Fruit fly (Drosophila melanogaster) whole organism, embryonic: ENCODE results near the gene Gel.

Source experiments
- Atf-2 ChIP-seq: fragments of 200-800 bp; sonication (Bioruptor generic); optimal IDR thresholded peaks from 2 replicates; lab custom pipeline; 2016; ENCODE audit warnings: missing biosample characterization, missing genetic modification characterization
- Blimp-1 ChIP-seq: fragments of 200-800 bp; sonication (Bioruptor generic); optimal IDR thresholded peaks from 3 replicates; lab custom pipeline; 2018; ENCODE audit warnings: missing biosample characterization, missing genetic modification characterization, mild to moderate bottlenecking, moderate library complexity, missing genetic modification reagents
- CG10543 ChIP-seq: fragments of 200-800 bp; sonication (Bioruptor generic); optimal IDR thresholded peaks from 3 replicates; lab custom pipeline; 2017; ENCODE audit warnings: missing biosample characterization, mild to moderate bottlenecking, missing genetic modification characterization, moderate library complexity
- CG10654 ChIP-seq: fragments of 200-800 bp; sonication (Bioruptor generic); optimal IDR thresholded peaks from 2 replicates; lab custom pipeline; 2016; ENCODE audit warnings: missing biosample characterization, missing genetic modification characterization
- CG13894 ChIP-seq: fragments of 200-800 bp; sonication (Bioruptor generic); optimal IDR thresholded peaks from 3 replicates; lab custom pipeline; 2018; ENCODE audit warnings: missing biosample characterization, mild to moderate bottlenecking, missing genetic modification characterization, moderate library complexity
- CG15479 ChIP-seq: fragments of 200-800 bp; sonication (Bioruptor generic); optimal IDR thresholded peaks from 3 replicates; lab custom pipeline; 2019; ENCODE audit warnings: missing biosample characterization, mild to moderate bottlenecking, missing genetic modification characterization, moderate library complexity
- CG17186 ChIP-seq: fragments of 200-800 bp; sonication (Bioruptor generic); optimal IDR thresholded peaks from 3 replicates; lab custom pipeline; 2017; ENCODE audit warnings: missing biosample characterization, missing genetic modification reagents, missing genetic modification characterization
- CG17359 ChIP-seq: fragments of 200-800 bp; sonication (Bioruptor generic); optimal IDR thresholded peaks from 3 replicates; lab custom pipeline; 2018; ENCODE audit warnings: missing biosample characterization, mild to moderate bottlenecking, missing genetic modification characterization, moderate library complexity
- CG2120 ChIP-seq: fragments of 200-800 bp; sonication (Bioruptor generic); optimal IDR thresholded peaks from 3 replicates; lab custom pipeline; 2016; ENCODE audit warnings: missing biosample characterization, missing genetic modification characterization
- CG2889 ChIP-seq: fragments of 200-800 bp; sonication (Bioruptor generic); IDR thresholded peaks from 3 replicates; pipeline ENCODE4 v1.3.6; 2022; ENCODE audit warnings: missing biosample characterization, missing genetic modification characterization
- CG32532 ChIP-seq: fragments of 200-800 bp; sonication (Bioruptor generic); IDR thresholded peaks from 2 replicates; pipeline ENCODE4 v1.3.6; 2022; ENCODE audit warnings: missing biosample characterization, missing genetic modification characterization
- CG3281 ChIP-seq: fragments of 200-800 bp; sonication (Bioruptor generic); optimal IDR thresholded peaks from 3 replicates; lab custom pipeline; 2017; ENCODE audit warnings: missing biosample characterization, mild to moderate bottlenecking, missing genetic modification characterization
- CG34224 ChIP-seq: fragments of 200-800 bp; sonication (Bioruptor generic); IDR thresholded peaks from 3 replicates; pipeline ENCODE4 v1.3.6; 2022; ENCODE audit warnings: missing biosample characterization, missing genetic modification characterization; ENCODE audit not compliant: partially characterized antibody
- CG3995 ChIP-seq: fragments of 200-800 bp; sonication (Bioruptor generic); optimal IDR thresholded peaks from 3 replicates; lab custom pipeline; 2016; ENCODE audit warnings: missing biosample characterization, missing genetic modification characterization
- CG4424 ChIP-seq: fragments of 200-800 bp; sonication (Bioruptor generic); optimal IDR thresholded peaks from 3 replicates; lab custom pipeline; 2016; ENCODE audit warnings: missing biosample characterization, missing genetic modification characterization
- CG6175 ChIP-seq: fragments of 200-800 bp; sonication (Bioruptor generic); IDR thresholded peaks from 3 replicates; pipeline ENCODE4 v1.3.6; 2022; ENCODE audit warnings: missing biosample characterization, missing genetic modification characterization
- CG6683 ChIP-seq: fragments of 200-800 bp; sonication (Bioruptor generic); optimal IDR thresholded peaks from 2 replicates; lab custom pipeline; 2017; ENCODE audit warnings: missing biosample characterization, mild to moderate bottlenecking, missing genetic modification characterization, missing genetic modification reagents
- CG7372 ChIP-seq: fragments of 200-800 bp; sonication (Bioruptor generic); IDR thresholded peaks from 2 replicates; pipeline ENCODE4 v1.3.6; 2022; ENCODE audit warnings: missing biosample characterization, missing genetic modification characterization
- CG7928 ChIP-seq: fragments of 200-800 bp; sonication (Bioruptor generic); optimal IDR thresholded peaks from 2 replicates; lab custom pipeline; 2017; ENCODE audit warnings: missing biosample characterization, mild to moderate bottlenecking, missing genetic modification characterization
- CG7987 ChIP-seq: fragments of 200-800 bp; sonication (Bioruptor generic); optimal IDR thresholded peaks from 2 replicates; lab custom pipeline; 2018; ENCODE audit warnings: missing biosample characterization, mild to moderate bottlenecking, missing genetic modification characterization, moderate library complexity
- CG8290 ChIP-seq, 3 experiments: fragments of 200-800 bp; sonication (Bioruptor generic); optimal IDR thresholded peaks; 2 replicates each; lab custom pipeline; 2016 to 2019; ENCODE audit warnings: missing biosample characterization in 3 of 3, missing genetic modification characterization in 3 of 3, mild to moderate bottlenecking in 2 of 3, moderate library complexity in 1 of 3
- CG8765 ChIP-seq: fragments of 200-800 bp; sonication (Bioruptor generic); IDR thresholded peaks from 2 replicates; pipeline ENCODE4 v1.3.6; 2022; ENCODE audit warnings: missing biosample characterization, missing genetic modification characterization
- CG9876 ChIP-seq: fragments of 200-800 bp; sonication (Bioruptor generic); optimal IDR thresholded peaks from 2 replicates; lab custom pipeline; 2016; ENCODE audit warnings: missing biosample characterization, missing genetic modification characterization
- CG9932 ChIP-seq: fragments of 200-800 bp; sonication (Bioruptor generic); IDR thresholded peaks from 2 replicates; pipeline ENCODE4 v1.3.6; 2022; ENCODE audit warnings: missing biosample characterization, missing genetic modification characterization
- Deaf1 ChIP-seq: fragments of 200-800 bp; optimal IDR thresholded peaks from 3 replicates; lab custom pipeline; 2019; ENCODE audit warnings: missing biosample characterization, mild to moderate bottlenecking, missing genetic modification characterization, moderate library complexity
- E2f2 ChIP-seq: fragments of 200-800 bp; sonication (Bioruptor generic); IDR thresholded peaks from 2 replicates; pipeline ENCODE4 v1.3.6; 2022; ENCODE audit warnings: missing biosample characterization, missing genetic modification characterization
- Gug ChIP-seq: fragments of 200-800 bp; sonication (Bioruptor generic); IDR thresholded peaks from 4 replicates; pipeline ENCODE4 v1.3.6; 2022; ENCODE audit warnings: missing biosample characterization, missing genetic modification characterization
- Hr78 ChIP-seq, 2 experiments: fragments of 200-800 bp in 1 of 2; fragments of >200 bp in 1 of 2; sonication (Bioruptor generic) in 1 of 2; optimal IDR thresholded peaks; 2 replicates each; lab custom pipeline; 2017 to 2019; ENCODE audit warnings: missing biosample characterization in 2 of 2, missing genetic modification characterization in 2 of 2, mild to moderate bottlenecking in 1 of 2, moderate library complexity in 1 of 2
- Med ChIP-seq: fragments of 200-800 bp; sonication (Bioruptor generic); peaks from one replicate; lab custom pipeline; 2016; ENCODE audit warnings: missing biosample characterization, missing genetic modification characterization, mild to moderate bottlenecking, inconsistent platforms, moderate library complexity
- NC2α ChIP-seq: fragments of 200-800 bp; sonication (Bioruptor generic); optimal IDR thresholded peaks from 2 replicates; lab custom pipeline; 2016; ENCODE audit warnings: missing biosample characterization, missing genetic modification characterization
- Pdp1 ChIP-seq, 2 experiments: fragments of 200-800 bp; sonication (Bioruptor generic); optimal IDR thresholded peaks; 3 replicates each; lab custom pipeline; 2016; ENCODE audit warnings: missing biosample characterization in 2 of 2, missing genetic modification characterization in 2 of 2, mild to moderate bottlenecking in 1 of 2, moderate library complexity in 1 of 2
- bsh ChIP-seq, 2 experiments: fragments of 200-800 bp; sonication (Bioruptor generic); optimal IDR thresholded peaks; 2 replicates each; lab custom pipeline; 2017 to 2018; ENCODE audit warnings: mild to moderate bottlenecking in 2 of 2, missing biosample characterization in 2 of 2, missing genetic modification characterization in 2 of 2, moderate library complexity in 1 of 2
- chinmo ChIP-seq: fragments of 200-800 bp; sonication (Bioruptor generic); IDR thresholded peaks from 4 replicates; pipeline ENCODE4 v1.3.6; 2022; ENCODE audit warnings: missing biosample characterization, missing genetic modification characterization; ENCODE audit not compliant: partially characterized antibody
- grn ChIP-seq: fragments of 200-800 bp; sonication (Bioruptor generic); optimal IDR thresholded peaks from 3 replicates; lab custom pipeline; 2017; ENCODE audit warnings: missing biosample characterization, missing genetic modification characterization
- hb ChIP-seq: fragments of 200-800 bp; sonication (Bioruptor generic); IDR thresholded peaks from 3 replicates; pipeline ENCODE4 v1.3.6; 2022; ENCODE audit warnings: missing biosample characterization, missing genetic modification characterization; ENCODE audit not compliant: partially characterized antibody
- insv ChIP-seq, 2 experiments: fragments of 200-800 bp; sonication (Bioruptor generic); optimal IDR thresholded peaks; 3 replicates each; lab custom pipeline; 2016 to 2018; ENCODE audit warnings: missing biosample characterization in 2 of 2, missing genetic modification characterization in 2 of 2
- knrl ChIP-seq: fragments of 200-800 bp; sonication (Bioruptor generic); IDR thresholded peaks from 3 replicates; pipeline ENCODE4 v1.3.6; 2022; ENCODE audit warnings: missing biosample characterization, missing genetic modification characterization; ENCODE audit not compliant: partially characterized antibody
- lab ChIP-seq: fragments of 200-800 bp; sonication (Bioruptor generic); optimal IDR thresholded peaks from 3 replicates; lab custom pipeline; 2017; ENCODE audit warnings: missing biosample characterization, missing genetic modification characterization, mild to moderate bottlenecking, moderate library complexity, missing genetic modification reagents
- lov ChIP-seq, 2 experiments: fragments of 200-800 bp in 1 of 2; fragments of >200 bp in 1 of 2; sonication (Bioruptor generic) in 1 of 2; IDR thresholded peaks in 1 of 2; optimal IDR thresholded peaks in 1 of 2; 2 replicates in 1 of 2; 3 replicates in 1 of 2; pipeline versions ENCODE4 v1.3.6 to Lab custom; 2017 to 2022; ENCODE audit warnings: missing biosample characterization in 1 of 2, missing genetic modification characterization in 1 of 2
- nmo ChIP-seq: fragments of 200-800 bp; sonication (Bioruptor generic); optimal IDR thresholded peaks from 2 replicates; lab custom pipeline; 2018; ENCODE audit warnings: missing biosample characterization, mild to moderate bottlenecking, missing genetic modification characterization, moderate library complexity
- odd ChIP-seq: fragments of 200-800 bp; sonication (Bioruptor generic); optimal IDR thresholded peaks from 2 replicates; lab custom pipeline; 2017; ENCODE audit warnings: missing biosample characterization, mild to moderate bottlenecking, missing genetic modification characterization
- so ChIP-seq: fragments of 200-800 bp; sonication (Bioruptor generic); IDR thresholded peaks from 3 replicates; pipeline ENCODE4 v1.3.6; 2022; ENCODE audit warnings: missing biosample characterization, missing genetic modification characterization
- sqz ChIP-seq: fragments of 200-800 bp; sonication (Bioruptor generic); optimal IDR thresholded peaks from 3 replicates; lab custom pipeline; 2018; ENCODE audit warnings: missing biosample characterization, mild to moderate bottlenecking, missing genetic modification characterization
- z ChIP-seq: fragments of 200-800 bp; sonication (Bioruptor generic); IDR thresholded peaks from 3 replicates; pipeline ENCODE4 v1.3.6; 2022; ENCODE audit warnings: missing biosample characterization, missing genetic modification characterization
- zen2 ChIP-seq: fragments of 200-800 bp; sonication (Bioruptor generic); IDR thresholded peaks from 3 replicates; pipeline ENCODE4 v1.3.6; 2022; ENCODE audit warnings: missing biosample characterization, missing genetic modification characterization; ENCODE audit not compliant: partially characterized antibody
- zf30C ChIP-seq: fragments of 200-800 bp; sonication (Bioruptor generic); optimal IDR thresholded peaks from 3 replicates; lab custom pipeline; 2018; ENCODE audit warnings: missing biosample characterization, mild to moderate bottlenecking, missing genetic modification characterization

Gel gene

DNA sequence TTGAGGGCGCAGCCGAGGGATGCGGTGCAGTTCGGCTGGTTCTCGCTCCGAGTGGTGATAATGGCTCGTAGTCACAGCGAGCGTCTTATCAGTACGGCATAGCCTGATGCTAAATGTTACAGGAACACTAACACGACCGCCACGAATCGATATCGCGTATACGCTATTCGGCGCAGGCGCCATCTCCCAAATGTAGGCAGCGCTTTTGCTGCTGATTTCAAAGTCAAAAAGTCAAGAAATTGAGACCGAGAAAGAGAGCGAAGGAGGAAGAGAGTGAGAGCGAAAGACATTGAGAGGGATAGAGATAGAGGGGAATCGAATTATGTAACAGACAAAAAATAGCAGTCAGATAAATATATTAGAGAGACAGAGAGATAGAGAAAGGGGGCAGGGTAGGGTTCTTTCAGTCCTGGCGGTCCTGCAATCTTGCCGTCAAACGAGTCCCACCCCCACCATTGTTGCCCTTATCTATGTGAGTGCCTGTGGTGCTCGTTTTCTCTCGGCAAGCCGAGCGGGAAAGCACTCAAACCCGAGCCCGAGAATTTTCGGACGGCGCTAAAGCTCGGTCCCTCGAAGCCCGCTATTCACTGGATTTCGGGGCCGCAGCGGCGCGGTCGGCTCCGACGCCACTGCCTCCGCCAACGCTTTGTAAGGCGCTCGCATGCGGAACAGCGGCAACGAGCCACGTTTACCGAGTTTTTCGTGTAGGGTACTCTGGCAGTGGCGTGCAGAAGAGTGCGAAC is 46.3 kb downstream of the Gel start (continued):
- TF ChIP-seq hb (GFP tag; lab: Robert Waterston, UW) (no peak), CG32532 (GFP tag; lab: Robert Waterston, UW) (no peak), grn (GFP tag; lab: Kevin White, UChicago) (peak; percentile 16), Deaf1 (tag; lab: Kevin White, UChicago) (peak; percentile 96), CG9876 (GFP tag; lab: Kevin White, UChicago) (no peak), CG3281 (GFP tag; lab: Kevin White, UChicago) (no peak), CG17359 (tag; lab: Kevin White, UChicago) (no peak), Atf-2 (GFP tag; lab: Kevin White, UChicago) (no peak), CG2120 (GFP tag; lab: Kevin White, UChicago) (no peak), CG15479 (GFP tag; lab: Kevin White, UChicago) (no peak), chinmo (GFP tag; lab: Robert Waterston, UW) (0 out of 4 replicates have a peak, but pooled peaks have one; percentile 47), Blimp-1 (GFP tag; lab: Kevin White, UChicago) (no peak), CG34224 (GFP tag; lab: Robert Waterston, UW) (no peak), z (GFP tag; lab: Robert Waterston, UW) (peak; percentile 86), zen2 (0 out of 3 replicates have a peak, but pooled peaks have one; percentile 31), odd (no peak), insv (GFP tag; optimal IDR thresholded peaks at IDR 0.05; lab: Kevin White, UChicago) (no peak), CG8765 (GFP tag; lab: Robert Waterston, UW) (no peak), nmo (GFP tag; lab: Kevin White, UChicago) (no peak), CG10543 (GFP tag; lab: Kevin White, UChicago) (peak; percentile 9), Gug (no peak), CG10654 (GFP tag; lab: Kevin White, UChicago) (no peak), CG3995 (no peak), CG7928 (GFP tag; lab: Kevin White, UChicago) (no peak), knrl (no peak), CG4424 (no peak), CG8290 (GFP tag; optimal IDR thresholded peaks at IDR 0.05; lab: Kevin White, UChicago) (no peak), CG8290 (tag; optimal IDR thresholded peaks at IDR 0.05; lab: Kevin White, UChicago) (peak in 1 of 2 experiments; percentile 38), Pdp1 (GFP tag; optimal IDR thresholded peaks at IDR 0.05; lab: Kevin White, UChicago) (peak in 1 of 2 experiments; percentile 89), lov (optimal IDR thresholded peaks at IDR 0.05; lab: Kevin White, UChicago) (no peak), lov (GFP tag; IDR thresholded peaks at IDR 0.05; lab: Robert Waterston, UW) (no peak), CG7372 (GFP tag; lab: Robert Waterston, UW) (0 out of 2 replicates have a peak, but pooled peaks have one; percentile 23), Hr78 (GFP tag; optimal IDR thresholded peaks at IDR 0.05; lab: Kevin White, UChicago) (no peak), bsh (GFP tag; optimal IDR thresholded peaks at IDR 0.05; lab: Kevin White, UChicago) (no peak), CG7987 (no peak), Med (GFP tag; lab: Kevin White, UChicago) (peak; percentile 63), CG6175 (GFP tag; lab: Robert Waterston, UW) (0 out of 3 replicates have a peak, but pooled peaks have one; percentile 32), NC2α (no peak), so (0 out of 3 replicates have a peak, but pooled peaks have one; percentile 21), CG9932 (0 out of 2 replicates have a peak, but pooled peaks have one; percentile 17), CG13894 (peak; percentile 58), E2f2 (GFP tag; lab: Robert Waterston, UW) (0 out of 2 replicates have a peak, but pooled peaks have one; percentile 13), CG2889 (GFP tag; lab: Robert Waterston, UW) (no peak), CG17186 (GFP tag; lab: Kevin White, UChicago) (no peak), zf30C (GFP tag; lab: Kevin White, UChicago) (no peak), sqz (GFP tag; lab: Kevin White, UChicago) (peak; percentile 9), lab (GFP tag; lab: Kevin White, UChicago) (peak; percentile 41), CG6683 (GFP tag; lab: Kevin White, UChicago) (no peak)
